Worm (Caenorhabditis elegans) whole organism, mixed stage, embryonic: ENCODE data around the gene copz-1.
"Not testable (repeated sequence)": the region's sequence is repeated elsewhere in the genome, so short reads cannot be mapped to it uniquely, and the experiment has no call there.

Source experiments
- M03D4.4 ChIP-seq: sonication (generic microtip); optimal IDR thresholded peaks from 2 replicates; lab custom pipeline; 2017; ENCODE audit warnings: mild to moderate bottlenecking, missing genetic modification characterization, missing compliant biosample characterization
- bed-3 ChIP-seq: fragments of 200-800 bp; sonication (Bioruptor generic); optimal IDR thresholded peaks from 3 replicates; lab custom pipeline; 2018; ENCODE audit warnings: mild to moderate bottlenecking, missing genetic modification characterization, moderate library complexity, missing compliant biosample characterization
- blmp-1 ChIP-seq: fragments of 150-350 bp; optimal IDR thresholded peaks from 2 replicates; lab custom pipeline; 2014; ENCODE audit warnings: missing biosample characterization, missing genetic modification characterization
- ceh-39 ChIP-seq: fragments of 150-350 bp; optimal IDR thresholded peaks from 2 replicates; lab custom pipeline; 2014; ENCODE audit warnings: missing biosample characterization, missing genetic modification characterization
- ceh-43 ChIP-seq: fragments of 200-800 bp; sonication (Bioruptor generic); optimal IDR thresholded peaks from 2 replicates; lab custom pipeline; 2018; ENCODE audit warnings: mild to moderate bottlenecking, missing genetic modification characterization, moderate library complexity, missing compliant biosample characterization
- ceh-83 ChIP-seq: fragments of 200-800 bp; sonication (Bioruptor generic); optimal IDR thresholded peaks from 2 replicates; lab custom pipeline; 2018; ENCODE audit warnings: mild to moderate bottlenecking, missing genetic modification characterization, missing compliant biosample characterization
- ces-1 ChIP-seq: fragments of 150-350 bp; optimal IDR thresholded peaks from 2 replicates; lab custom pipeline; 2014; ENCODE audit warnings: missing biosample characterization, missing genetic modification reagents, missing genetic modification characterization
- cnd-1 ChIP-seq: fragments of 200-800 bp; sonication (Bioruptor generic); optimal IDR thresholded peaks from 2 replicates; lab custom pipeline; 2018; ENCODE audit warnings: mild to moderate bottlenecking, missing genetic modification characterization, missing compliant biosample characterization
- drap-1 ChIP-seq: fragments of 200-800 bp; sonication (Bioruptor generic); optimal IDR thresholded peaks from 3 replicates; lab custom pipeline; 2018; ENCODE audit warnings: mild to moderate bottlenecking, missing genetic modification characterization, missing compliant biosample characterization
- flh-1 ChIP-seq: fragments of 200-800 bp; sonication (Bioruptor generic); optimal IDR thresholded peaks from 2 replicates; lab custom pipeline; 2018; ENCODE audit warnings: mild to moderate bottlenecking, missing genetic modification characterization, moderate library complexity, missing compliant biosample characterization
- ham-2 ChIP-seq: fragments of 200-800 bp; sonication (Bioruptor generic); optimal IDR thresholded peaks from 2 replicates; lab custom pipeline; 2018; ENCODE audit warnings: mild to moderate bottlenecking, missing genetic modification characterization, missing compliant biosample characterization
- hlh-1 ChIP-seq: fragments of 150-350 bp; optimal IDR thresholded peaks from 2 replicates; lab custom pipeline; 2014; ENCODE audit warnings: missing biosample characterization, missing genetic modification reagents, missing genetic modification characterization
- lin-13 ChIP-seq: fragments of 150-350 bp; optimal IDR thresholded peaks from 2 replicates; lab custom pipeline; 2014; ENCODE audit warnings: missing biosample characterization, missing genetic modification characterization
- lin-32 ChIP-seq: fragments of 200-800 bp; sonication (Bioruptor generic); optimal IDR thresholded peaks from 2 replicates; lab custom pipeline; 2018; ENCODE audit warnings: mild to moderate bottlenecking, missing genetic modification characterization, missing compliant biosample characterization
- mab-5 ChIP-seq: fragments of 150-350 bp; optimal IDR thresholded peaks from 2 replicates; lab custom pipeline; 2014; ENCODE audit warnings: missing biosample characterization, missing genetic modification characterization
- mep-1 ChIP-seq: fragments of 150-350 bp; optimal IDR thresholded peaks from 2 replicates; lab custom pipeline; 2017; ENCODE audit warnings: missing biosample characterization, missing genetic modification reagents, missing genetic modification characterization, inconsistent platforms
- nhr-12 ChIP-seq: fragments of 150-350 bp; optimal IDR thresholded peaks from 2 replicates; lab custom pipeline; 2014; ENCODE audit warnings: missing biosample characterization, missing genetic modification characterization
- nhr-2 ChIP-seq: fragments of 150-350 bp; optimal IDR thresholded peaks from 2 replicates; lab custom pipeline; 2014; ENCODE audit warnings: missing biosample characterization, missing genetic modification characterization
- nhr-237 ChIP-seq: fragments of 150-350 bp; optimal IDR thresholded peaks from 2 replicates; lab custom pipeline; 2014; ENCODE audit warnings: missing biosample characterization, missing genetic modification characterization
- nhr-76 ChIP-seq: sonication (generic microtip); optimal IDR thresholded peaks from 2 replicates; lab custom pipeline; 2017; ENCODE audit warnings: missing biosample characterization, missing genetic modification characterization
- pha-4 ChIP-seq: fragments of 150-350 bp; optimal IDR thresholded peaks from 2 replicates; lab custom pipeline; 2018; ENCODE audit warnings: missing biosample characterization, missing genetic modification reagents, missing genetic modification characterization
- sem-2 ChIP-seq: fragments of 200-800 bp; sonication (Bioruptor generic); optimal IDR thresholded peaks from 2 replicates; lab custom pipeline; 2018; ENCODE audit warnings: mild to moderate bottlenecking, missing genetic modification characterization, missing compliant biosample characterization
- sptf-1 ChIP-seq: sonication (generic microtip); optimal IDR thresholded peaks from 2 replicates; lab custom pipeline; 2017; ENCODE audit warnings: mild to moderate bottlenecking, missing genetic modification characterization, moderate library complexity, missing compliant biosample characterization
- tbx-8 ChIP-seq: fragments of 200-800 bp; sonication (Bioruptor generic); optimal IDR thresholded peaks from 2 replicates; lab custom pipeline; 2018; ENCODE audit warnings: mild to moderate bottlenecking, missing genetic modification characterization, moderate library complexity, missing compliant biosample characterization
- zip-8 ChIP-seq: fragments of 150-350 bp; optimal IDR thresholded peaks from 2 replicates; lab custom pipeline; 2014; ENCODE audit warnings: missing biosample characterization, missing genetic modification characterization
- ztf-11 ChIP-seq: fragments of 150-350 bp; optimal IDR thresholded peaks from 2 replicates; lab custom pipeline; 2014; ENCODE audit warnings: missing biosample characterization, missing genetic modification characterization

Gene copz-1

ce11 chrII:10915732-10916131, 43.1 kb downstream of the copz-1 start, which contains the start of gene F44F4.9:
Gene F44F4.9 (minus strand): TSS chrII:10915832.
- TF ChIP-seq pha-4 (no peak), flh-1 (GFP tag; lab: Kevin White, UChicago) (no peak)

ce11 chrII:10917174-10917573, 44.5 kb downstream of the copz-1 start, which contains the start of gene F44F4.10:
Gene F44F4.10 (minus strand): TSS chrII:10917274.
- TF ChIP-seq mep-1 (tag; lab: Kevin White, UChicago) (no peak), zip-8 (tag; lab: Kevin White, UChicago) (no peak), bed-3 (GFP tag; lab: Kevin White, UChicago) (no peak), nhr-237 (tag; lab: Kevin White, UChicago) (no peak), pha-4 (no peak), lin-13 (no peak), lin-32 (GFP tag; lab: Kevin White, UChicago) (no peak), sptf-1 (tag; lab: Kevin White, UChicago) (no peak), ham-2 (GFP tag; lab: Kevin White, UChicago) (no peak), hlh-1 (no peak), tbx-8 (no peak), ceh-43 (no peak), ztf-11 (tag; lab: Kevin White, UChicago) (no peak), ceh-39 (tag; lab: Kevin White, UChicago) (no peak), blmp-1 (tag; lab: Kevin White, UChicago) (no peak), drap-1 (GFP tag; lab: Kevin White, UChicago) (no peak), ces-1 (GFP tag; lab: Kevin White, UChicago) (no peak), nhr-12 (no peak), M03D4.4 (no peak), flh-1 (GFP tag; lab: Kevin White, UChicago) (no peak)

- TF ChIP-seq blmp-1 (tag; lab: Kevin White, UChicago), result no peak
- TF ChIP-seq mep-1 (tag; lab: Kevin White, UChicago), result no peak
- no peak for TF ChIP-seq nhr-2 (tag; lab: Kevin White, UChicago)
- no peak for TF ChIP-seq pha-4
- no peak for TF ChIP-seq cnd-1
- no peak for TF ChIP-seq ceh-83 (GFP tag; lab: Kevin White, UChicago)
- no peak for TF ChIP-seq nhr-76
- TF ChIP-seq sem-2 (GFP tag; lab: Kevin White, UChicago), result no peak
Measured at ce11 chrII:10918293-10918756, 45.6 kb downstream of the copz-1 start, which contains the start of gene tba-4. Gene tba-4 (plus strand): TSS chrII:10918706.

ce11 chrII:10922874-10923273, 50.2 kb downstream of the copz-1 start, which contains the start of gene Y19D2B.1:
Gene Y19D2B.1 (minus strand): TSS chrII:10922974.
- not testable (repeated sequence) for TF ChIP-seq mab-5 (tag; lab: Kevin White, UChicago); tbx-8; ztf-11 (tag; lab: Kevin White, UChicago)
